Fruit fly (Drosophila melanogaster): ENCODE data around the gene Uvrag.

The Uvrag gene

dm6 chr2L:13286456-13286855, at the start of gene Uvrag, which contains the start of gene Drep4:
TSS of gene Uvrag (plus strand) at chr2L:13286777.
TSS of gene Drep4 (minus strand) at chr2L:13286462.
- no peak for TF ChIP-seq Myc (optimal IDR thresholded peaks at IDR 0.05)
- no peak for TF ChIP-seq ttk (optimal IDR thresholded peaks at IDR 0.05)
- no peak for TF ChIP-seq h (optimal IDR thresholded peaks at IDR 0.05)
- TF ChIP-seq psq (optimal IDR thresholded peaks at IDR 0.05), result no peak
- TF ChIP-seq insv (optimal IDR thresholded peaks at IDR 0.05), result no peak
- no peak for TF ChIP-seq Sin3A (optimal IDR thresholded peaks at IDR 0.05)

- TF ChIP-seq Myc (optimal IDR thresholded peaks at IDR 0.05) (no peak), Sin3A (optimal IDR thresholded peaks at IDR 0.05) (no peak), h (optimal IDR thresholded peaks at IDR 0.05) (no peak), psq (optimal IDR thresholded peaks at IDR 0.05) (no peak), ttk (optimal IDR thresholded peaks at IDR 0.05) (no peak), insv (optimal IDR thresholded peaks at IDR 0.05) (no peak)
Measured at dm6 chr2L:13239689-13240088, 46.9 kb upstream of the Uvrag start, which contains the start of gene Jhbp13. TSS of gene Jhbp13 (plus strand) at chr2L:13239989.

DNA sequence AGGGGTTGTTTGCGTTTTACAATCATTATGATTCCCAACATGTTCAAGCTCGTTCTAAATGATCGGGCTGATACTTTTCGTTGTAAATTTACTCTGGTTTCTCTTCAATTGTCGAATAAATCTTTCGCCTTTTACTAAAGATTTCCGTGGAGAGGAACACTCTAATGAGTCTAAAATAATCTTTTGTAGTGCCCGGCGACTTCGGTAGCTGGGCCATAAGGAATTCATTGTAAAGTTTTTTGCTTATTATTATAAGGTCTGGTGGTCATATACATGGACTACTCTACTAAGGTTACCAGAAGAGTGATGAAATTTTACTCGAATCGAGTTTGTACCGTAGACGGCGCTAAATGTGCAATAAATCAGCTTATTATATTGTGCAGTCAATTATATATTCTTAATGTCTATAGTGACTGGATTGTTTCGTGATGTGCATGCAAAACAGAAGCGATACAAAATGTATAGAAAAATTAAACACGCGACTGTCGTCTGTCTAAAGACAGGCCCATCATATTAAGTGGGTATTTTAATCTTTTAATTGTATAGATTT, 41.7 kb upstream of the Uvrag start:
- TF ChIP-seq psq (optimal IDR thresholded peaks at IDR 0.05), result no peak
- no peak for TF ChIP-seq Sin3A (optimal IDR thresholded peaks at IDR 0.05)
- no peak for TF ChIP-seq ttk (optimal IDR thresholded peaks at IDR 0.05)
- TF ChIP-seq h (optimal IDR thresholded peaks at IDR 0.05), result no peak
- TF ChIP-seq Myc (optimal IDR thresholded peaks at IDR 0.05), result no peak
- TF ChIP-seq insv (optimal IDR thresholded peaks at IDR 0.05), result no peak

- no peak for TF ChIP-seq Sin3A (optimal IDR thresholded peaks at IDR 0.05)
- no peak for TF ChIP-seq Myc (optimal IDR thresholded peaks at IDR 0.05)
- TF ChIP-seq insv (optimal IDR thresholded peaks at IDR 0.05), result no peak
- TF ChIP-seq ttk (optimal IDR thresholded peaks at IDR 0.05), result no peak
- TF ChIP-seq psq (optimal IDR thresholded peaks at IDR 0.05), result no peak
- TF ChIP-seq h (optimal IDR thresholded peaks at IDR 0.05), result no peak
Measured at dm6 chr2L:13245855-13246645, 40.5 kb upstream of the Uvrag start, which contains the start of gene CG16820. TSS of gene CG16820 (plus strand) at chr2L:13246232.

- TF ChIP-seq ttk (optimal IDR thresholded peaks at IDR 0.05), result no peak
- TF ChIP-seq insv (optimal IDR thresholded peaks at IDR 0.05), result no peak
- TF ChIP-seq psq (optimal IDR thresholded peaks at IDR 0.05), result no peak
- no peak for TF ChIP-seq Sin3A (optimal IDR thresholded peaks at IDR 0.05)
- no peak for TF ChIP-seq h (optimal IDR thresholded peaks at IDR 0.05)
- no peak for TF ChIP-seq Myc (optimal IDR thresholded peaks at IDR 0.05)
Measured at dm6 chr2L:13251167-13251566, 35.4 kb upstream of the Uvrag start.

dm6 chr2L:13257177-13257576, 29.4 kb upstream of the Uvrag start, which contains the start of gene Naa20B:
TSS of gene Naa20B (plus strand) at chr2L:13257477.
- TF ChIP-seq Myc (optimal IDR thresholded peaks at IDR 0.05) (no peak), ttk (optimal IDR thresholded peaks at IDR 0.05) (no peak), insv (optimal IDR thresholded peaks at IDR 0.05) (no peak), Sin3A (optimal IDR thresholded peaks at IDR 0.05) (no peak), psq (optimal IDR thresholded peaks at IDR 0.05) (no peak), h (optimal IDR thresholded peaks at IDR 0.05) (no peak)

- TF ChIP-seq Myc (optimal IDR thresholded peaks at IDR 0.05) (no peak), ttk (optimal IDR thresholded peaks at IDR 0.05) (no peak), Sin3A (optimal IDR thresholded peaks at IDR 0.05) (no peak), h (optimal IDR thresholded peaks at IDR 0.05) (no peak), insv (optimal IDR thresholded peaks at IDR 0.05) (no peak), psq (optimal IDR thresholded peaks at IDR 0.05) (no peak)
Measured at dm6 chr2L:13258702-13259101, 27.9 kb upstream of the Uvrag start.

dm6 chr2L:13259643-13260042, 26.9 kb upstream of the Uvrag start, which contains the start of gene CG31730:
TSS of gene CG31730 (minus strand) at chr2L:13259743.
- no peak for TF ChIP-seq ttk (optimal IDR thresholded peaks at IDR 0.05)
- no peak for TF ChIP-seq h (optimal IDR thresholded peaks at IDR 0.05)
- TF ChIP-seq Myc (optimal IDR thresholded peaks at IDR 0.05), result no peak
- no peak for TF ChIP-seq insv (optimal IDR thresholded peaks at IDR 0.05)
- TF ChIP-seq psq (optimal IDR thresholded peaks at IDR 0.05), result no peak
- no peak for TF ChIP-seq Sin3A (optimal IDR thresholded peaks at IDR 0.05)

DNA sequence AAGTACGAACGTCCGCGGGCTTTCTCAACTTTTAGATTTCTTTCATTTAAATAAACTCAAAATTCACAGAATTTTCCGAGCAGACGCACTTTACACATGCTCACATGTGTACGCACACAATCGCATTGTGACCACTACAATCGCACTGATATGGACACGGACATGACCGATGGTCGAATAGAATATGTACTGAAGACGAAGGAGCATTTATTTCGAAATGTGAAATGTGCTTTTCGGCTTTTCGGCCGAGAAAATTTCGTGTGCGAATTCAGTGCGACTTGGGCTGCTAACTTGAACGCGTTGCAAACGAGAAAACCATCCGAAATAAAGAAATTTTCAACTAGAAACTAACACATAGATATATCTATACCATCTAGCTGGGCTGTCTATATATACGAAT, 25.8 kb upstream of the Uvrag start, which contains the start of gene CG44085:
CG44085 (plus strand) TSS at position 269 of the 400 bp plus-strand sequence.
- no peak for TF ChIP-seq psq (optimal IDR thresholded peaks at IDR 0.05)
- TF ChIP-seq ttk (optimal IDR thresholded peaks at IDR 0.05), result no peak
- no peak for TF ChIP-seq insv (optimal IDR thresholded peaks at IDR 0.05)
- no peak for TF ChIP-seq Sin3A (optimal IDR thresholded peaks at IDR 0.05)
- TF ChIP-seq h (optimal IDR thresholded peaks at IDR 0.05), result no peak
- TF ChIP-seq Myc (optimal IDR thresholded peaks at IDR 0.05), result no peak

dm6 chr2L:13265776-13266175, 20.8 kb upstream of the Uvrag start, which contains the start of gene CG31848:
TSS of gene CG31848 (minus strand) at chr2L:13265876.
- TF ChIP-seq psq (optimal IDR thresholded peaks at IDR 0.05), result no peak
- TF ChIP-seq insv (optimal IDR thresholded peaks at IDR 0.05), result no peak
- no peak for TF ChIP-seq Myc (optimal IDR thresholded peaks at IDR 0.05)
- no peak for TF ChIP-seq Sin3A (optimal IDR thresholded peaks at IDR 0.05)
- no peak for TF ChIP-seq ttk (optimal IDR thresholded peaks at IDR 0.05)
- TF ChIP-seq h (optimal IDR thresholded peaks at IDR 0.05), result no peak

- TF ChIP-seq psq (optimal IDR thresholded peaks at IDR 0.05) (no peak), ttk (optimal IDR thresholded peaks at IDR 0.05) (no peak)
Measured at dm6 chr2L:13266627-13267026, 19.9 kb upstream of the Uvrag start.

- TF ChIP-seq h (optimal IDR thresholded peaks at IDR 0.05) (no peak), psq (optimal IDR thresholded peaks at IDR 0.05) (no peak), Sin3A (optimal IDR thresholded peaks at IDR 0.05) (no peak), Myc (optimal IDR thresholded peaks at IDR 0.05) (no peak), ttk (optimal IDR thresholded peaks at IDR 0.05) (no peak), insv (optimal IDR thresholded peaks at IDR 0.05) (no peak)
Measured at dm6 chr2L:13268040-13268652, 18.4 kb upstream of the Uvrag start.

Data from Kc167 (cell line).